Fruit fly (Drosophila melanogaster) S2 (cell line): ENCODE measurements around the gene eIF4A.

Source experiments
- CG8478 ChIP-seq: fragments of >200 bp; optimal IDR thresholded peaks from 2 replicates; lab custom pipeline; 2018
- CTCF ChIP-seq, 2 experiments: fragments of >200 bp; optimal IDR thresholded peaks; 2 replicates each; lab custom pipeline; 2018

The eIF4A gene

DNA sequence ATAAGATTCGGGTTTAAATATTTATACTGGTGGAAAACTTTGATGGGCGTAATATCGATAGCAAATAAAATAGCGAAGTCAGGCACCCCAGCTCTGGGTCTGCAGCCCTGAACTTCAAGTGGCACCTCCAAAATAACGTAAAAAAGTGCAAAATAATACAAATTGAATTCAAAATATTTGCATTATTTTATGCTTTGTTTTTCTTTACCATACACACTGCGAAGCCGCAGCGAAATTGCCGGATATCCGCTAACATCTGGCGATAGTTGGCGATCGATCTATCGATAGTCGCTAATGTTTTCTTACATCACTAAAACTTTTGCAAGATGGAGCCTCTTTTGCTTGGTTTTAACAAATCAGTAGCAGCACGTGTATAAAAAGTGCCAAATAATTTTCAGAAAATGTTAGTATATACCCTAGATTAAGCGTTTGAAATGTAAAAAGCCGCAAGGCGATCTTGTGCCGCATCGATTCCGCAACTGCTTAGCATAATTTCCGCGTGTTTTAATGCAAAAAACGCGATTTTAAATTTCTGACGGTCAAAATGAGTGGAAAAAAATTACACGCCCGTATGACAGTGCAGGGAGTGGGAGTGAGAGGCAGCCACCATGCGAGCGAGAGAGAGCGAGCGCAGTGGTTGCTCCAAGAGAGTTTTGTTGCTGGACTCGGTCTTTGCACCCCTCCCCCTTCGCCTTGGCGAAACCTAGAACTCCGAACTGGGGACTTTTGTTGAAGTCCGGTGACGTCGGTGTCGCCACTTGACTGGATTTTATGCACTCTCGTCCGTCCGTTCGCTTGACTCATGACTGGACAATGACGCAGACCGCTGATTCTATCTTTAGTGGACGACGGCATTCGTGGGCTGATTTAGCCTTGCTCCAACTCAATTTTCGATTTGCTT lies at the start of gene eIF4A:
TSS of gene eIF4A (plus strand) at position 332 of the 901 bp plus-strand sequence.
- no peak for TF ChIP-seq CTCF (optimal IDR thresholded peaks at IDR 0.05; lab: Kevin White, UChicago)
- TF ChIP-seq CG8478 (lab: Kevin White, UChicago): no peak

dm6 chr2L:5943229-5944078 lies 38.1 kb upstream of the eIF4A start, which contains the start of the genes Sfp26Ad and Gpdh1:
Gene Sfp26Ad, minus strand, starts transcription at chr2L:5943304.
Gene Gpdh1, plus strand, starts transcription at chr2L:5943643.
- TF ChIP-seq CTCF (optimal IDR thresholded peaks at IDR 0.05; lab: Kevin White, UChicago): no peak
- TF ChIP-seq CG8478 (lab: Kevin White, UChicago): no peak

DNA sequence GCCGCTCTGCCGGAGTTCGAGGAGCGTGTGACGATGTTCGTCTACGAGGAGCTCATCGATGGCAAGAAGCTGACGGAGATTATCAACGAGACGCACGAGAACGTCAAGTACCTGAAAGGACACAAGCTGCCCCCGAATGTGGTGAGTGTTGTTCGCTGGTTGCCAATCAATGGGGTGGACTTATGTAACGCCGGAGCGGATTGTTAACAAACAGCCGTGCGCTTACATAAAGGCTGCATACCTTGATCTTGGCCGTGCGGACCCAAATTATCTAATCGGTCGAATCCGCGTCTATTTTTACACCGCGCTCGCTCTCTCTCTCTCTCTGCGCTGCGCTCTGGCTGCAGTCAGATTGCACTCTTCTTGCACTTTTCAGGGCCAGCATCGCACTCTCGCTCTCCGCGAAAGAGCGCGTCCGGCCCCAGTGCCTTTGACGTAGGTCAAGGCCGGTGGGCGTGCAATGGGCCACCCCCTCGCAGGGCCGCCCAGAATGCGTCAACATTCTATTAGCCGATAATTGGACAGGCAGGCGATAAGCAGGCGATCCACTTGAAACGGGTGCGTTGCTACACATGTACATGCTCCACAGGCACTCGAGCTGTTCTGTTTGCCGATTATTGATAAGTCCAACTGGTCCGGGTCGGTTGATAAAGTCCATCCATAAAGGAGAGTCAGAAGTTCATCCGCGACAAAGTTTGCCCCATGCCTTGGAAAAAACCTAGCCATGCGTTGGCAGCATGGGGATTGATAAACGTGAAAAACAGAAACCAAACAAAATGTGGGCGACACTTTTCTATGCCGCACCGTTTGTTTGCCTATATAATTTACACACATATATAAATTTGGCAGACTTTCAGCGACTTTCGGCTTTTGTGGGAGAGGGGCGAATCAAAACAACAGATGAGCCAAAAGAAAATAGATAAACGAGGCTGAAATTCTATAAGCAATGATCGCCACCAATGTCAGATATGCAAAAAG lies 37.0 kb upstream of the eIF4A start:
- TF ChIP-seq CTCF (optimal IDR thresholded peaks at IDR 0.05; lab: Kevin White, UChicago) (no peak), CG8478 (lab: Kevin White, UChicago) (no peak)

dm6 chr2L:5945651-5946547 lies 35.7 kb upstream of the eIF4A start:
- no peak for TF ChIP-seq CG8478 (lab: Kevin White, UChicago)
- no peak for TF ChIP-seq CTCF (optimal IDR thresholded peaks at IDR 0.05; lab: Kevin White, UChicago)

- TF ChIP-seq CG8478 (lab: Kevin White, UChicago): no peak
- no peak for TF ChIP-seq CTCF (optimal IDR thresholded peaks at IDR 0.05; lab: Kevin White, UChicago)
Measured at dm6 chr2L:5946728-5947127, 34.8 kb upstream of the eIF4A start.

dm6 chr2L:5947504-5947903 lies 34.1 kb upstream of the eIF4A start:
- TF ChIP-seq CTCF (optimal IDR thresholded peaks at IDR 0.05; lab: Kevin White, UChicago): no peak
- TF ChIP-seq CG8478 (lab: Kevin White, UChicago): no peak

DNA sequence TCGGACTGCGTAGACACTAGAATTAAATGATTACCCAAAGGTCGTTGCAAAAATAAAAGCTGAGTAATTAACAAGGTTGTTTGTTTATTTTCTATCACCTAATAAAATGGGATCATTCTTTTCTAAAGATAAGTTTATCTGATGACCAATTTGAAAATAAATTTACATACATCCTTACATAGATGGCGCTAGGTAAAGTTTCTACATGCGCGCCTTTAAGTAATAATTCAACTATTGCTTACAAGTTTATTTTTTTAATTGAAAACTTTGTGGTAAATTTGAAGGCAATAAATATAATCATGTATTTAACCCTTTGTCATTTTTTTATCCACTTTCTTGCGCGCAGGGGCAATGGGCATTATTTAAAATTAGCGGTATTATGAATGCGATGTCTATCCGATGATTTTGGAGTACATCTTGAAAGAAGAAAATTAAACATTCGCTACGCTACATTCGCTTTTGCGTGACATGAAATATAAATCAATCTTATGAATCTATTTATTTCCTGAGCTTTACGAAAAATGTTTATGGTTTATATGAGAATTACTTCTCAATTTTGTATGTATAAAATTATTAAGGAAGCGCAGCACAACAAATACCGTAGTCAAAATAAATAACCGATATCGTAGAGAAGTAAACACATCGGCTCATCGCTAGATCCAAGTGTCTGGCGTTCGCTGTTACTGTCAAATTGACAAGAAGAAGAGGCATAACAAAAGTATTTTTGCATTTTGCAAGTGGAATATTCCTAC lies 32.6 kb upstream of the eIF4A start, which contains the start of gene CG9044:
TSS of gene CG9044 (plus strand) at position 676 of the 752 bp plus-strand sequence.
- no peak for TF ChIP-seq CG8478 (lab: Kevin White, UChicago)
- TF ChIP-seq CTCF (optimal IDR thresholded peaks at IDR 0.05; lab: Kevin White, UChicago): peak; percentile 60 to 81

DNA sequence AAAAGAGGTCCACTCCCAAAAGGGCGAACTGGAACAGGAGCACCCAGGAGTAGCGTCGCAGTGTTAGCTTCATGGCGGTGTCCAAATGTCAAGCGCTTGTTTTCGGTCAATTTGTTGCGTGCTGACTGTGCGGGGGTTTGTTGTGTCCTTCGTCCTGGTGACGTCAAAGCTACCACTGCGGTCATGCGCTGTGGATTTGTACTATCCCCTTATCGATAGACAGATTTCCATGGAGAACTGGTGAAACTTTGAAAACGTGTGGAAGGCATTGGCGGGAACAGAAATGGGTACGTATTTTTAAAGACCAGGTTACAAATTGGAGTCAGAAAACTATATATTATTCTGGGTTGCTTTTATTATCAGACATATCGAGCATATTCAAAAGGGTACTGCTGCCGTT lies 25.4 kb upstream of the eIF4A start, which contains the start of gene CG13999:
TSS of gene CG13999 (minus strand) at position 314 of the 400 bp plus-strand sequence.
- no peak for TF ChIP-seq CTCF (optimal IDR thresholded peaks at IDR 0.05; lab: Kevin White, UChicago)
- TF ChIP-seq CG8478 (lab: Kevin White, UChicago): no peak

dm6 chr2L:5956706-5957105 lies 24.9 kb upstream of the eIF4A start, which contains the start of the genes CG13998 and Vm26Ab:
Gene CG13998, minus strand, starts transcription at chr2L:5956819.
Gene Vm26Ab, plus strand, starts transcription at chr2L:5957004.
- TF ChIP-seq CTCF (optimal IDR thresholded peaks at IDR 0.05; lab: Kevin White, UChicago): no peak
- TF ChIP-seq CG8478 (lab: Kevin White, UChicago): no peak

DNA sequence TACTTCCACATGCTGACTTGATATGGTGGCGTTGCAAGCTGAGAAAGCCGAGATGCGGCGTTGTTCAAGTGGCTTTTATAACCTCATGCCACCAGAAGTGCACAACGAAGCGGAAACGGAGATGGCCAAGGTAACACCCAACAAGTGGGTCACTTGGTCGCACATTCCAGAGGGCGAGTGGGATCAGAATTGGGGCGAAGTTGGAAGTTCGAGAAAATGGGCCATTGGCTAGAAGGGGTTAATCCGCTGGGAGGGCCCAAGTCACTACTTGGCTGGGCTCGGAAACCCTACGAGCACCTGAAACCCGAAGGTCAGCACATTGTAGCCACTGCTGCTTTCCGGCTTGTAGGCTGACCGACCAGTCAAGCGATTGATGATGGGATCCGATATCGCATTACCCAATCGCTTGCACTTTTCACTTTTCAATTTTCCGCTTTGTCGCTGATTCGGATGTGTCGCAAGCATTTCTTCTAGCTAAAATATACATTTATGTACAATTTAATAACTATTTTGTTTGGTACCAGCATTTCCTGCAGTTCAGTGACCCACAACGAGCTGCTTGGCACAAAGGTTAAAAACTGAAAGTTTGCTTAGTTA lies 22.9 kb upstream of the eIF4A start, which contains the start of gene Vm26Ac:
TSS of gene Vm26Ac (minus strand) at position 51 of the 597 bp plus-strand sequence.
- no peak for TF ChIP-seq CTCF (optimal IDR thresholded peaks at IDR 0.05; lab: Kevin White, UChicago)
- no peak for TF ChIP-seq CG8478 (lab: Kevin White, UChicago)
